Worm (Caenorhabditis elegans) whole organism, L1 larva: ENCODE measurements around the gene T03D3.5.

Experiments used
- aha-1 ChIP-seq: fragments of 150-350 bp; optimal IDR thresholded peaks from 2 replicates; lab custom pipeline; 2014; ENCODE audit warnings: missing biosample characterization, missing genetic modification characterization
- aly-2 ChIP-seq: fragments of 150-350 bp; optimal IDR thresholded peaks from 2 replicates; lab custom pipeline; 2014; ENCODE audit warnings: missing biosample characterization, missing genetic modification characterization
- ama-1 ChIP-seq: fragments of 150-350 bp; optimal IDR thresholded peaks from 2 replicates; lab custom pipeline; 2014
- blmp-1 ChIP-seq: fragments of 150-350 bp; optimal IDR thresholded peaks from 2 replicates; lab custom pipeline; 2014; ENCODE audit warnings: missing biosample characterization, missing genetic modification characterization
- ceh-90 ChIP-seq: sonication (generic microtip); optimal IDR thresholded peaks from 2 replicates; lab custom pipeline; 2016; ENCODE audit warnings: missing genetic modification characterization, missing compliant biosample characterization
- dpl-1 ChIP-seq, 3 experiments: fragments of 150-350 bp in 2 of 3; sonication (generic microtip) in 1 of 3; optimal IDR thresholded peaks; 2 replicates each; lab custom pipeline; 2014 to 2017; ENCODE audit warnings: missing biosample characterization in 3 of 3, missing genetic modification characterization in 3 of 3, missing genetic modification reagents in 3 of 3
- dsc-1 ChIP-seq: sonication (generic microtip); optimal IDR thresholded peaks from 2 replicates; lab custom pipeline; 2016; ENCODE audit warnings: mild to moderate bottlenecking, missing genetic modification characterization, missing compliant biosample characterization
- efl-1 ChIP-seq, 4 experiments: fragments of 150-350 bp; optimal IDR thresholded peaks in 3 of 4; peaks in 1 of 4; 1 replicate in 1 of 4; 2 replicates in 3 of 4; lab custom pipeline; 2014; ENCODE audit warnings: missing biosample characterization in 2 of 4, missing genetic modification characterization in 2 of 4, missing genetic modification reagents in 2 of 4
- egl-27 ChIP-seq, 2 experiments: fragments of 150-350 bp in 1 of 2; sonication (generic microtip); optimal IDR thresholded peaks; 3 replicates each; lab custom pipeline; 2017 to 2018; ENCODE audit warnings: missing biosample characterization in 2 of 2, missing genetic modification characterization in 2 of 2, missing genetic modification reagents in 2 of 2
- elt-2 ChIP-seq: sonication (generic microtip); optimal IDR thresholded peaks from 2 replicates; lab custom pipeline; 2016; ENCODE audit warnings: missing genetic modification characterization, mild to moderate bottlenecking, inconsistent platforms, missing compliant biosample characterization, missing genetic modification reagents
- hlh-4 ChIP-seq: sonication (generic microtip); optimal IDR thresholded peaks from 2 replicates; lab custom pipeline; 2016; ENCODE audit warnings: mild to moderate bottlenecking, missing genetic modification characterization, missing compliant biosample characterization
- lin-13 ChIP-seq: fragments of 150-350 bp; optimal IDR thresholded peaks from 2 replicates; lab custom pipeline; 2014; ENCODE audit warnings: missing biosample characterization, missing genetic modification reagents, missing genetic modification characterization
- lin-14 ChIP-seq: fragments of 200-800 bp; sonication (Bioruptor generic); optimal IDR thresholded peaks from 2 replicates; lab custom pipeline; 2018; ENCODE audit warnings: mild to moderate bottlenecking, missing genetic modification characterization, moderate library complexity, missing compliant biosample characterization
- lsy-2 ChIP-seq, 2 experiments: fragments of 150-350 bp; optimal IDR thresholded peaks; 2 replicates each; lab custom pipeline; 2014; ENCODE audit warnings: missing biosample characterization in 2 of 2, missing genetic modification characterization in 2 of 2
- mab-9 ChIP-seq: fragments of 200-800 bp; sonication (Bioruptor generic); IDR thresholded peaks from 2 replicates; pipeline ENCODE4 v1.3.6; 2022; ENCODE audit warnings: missing genetic modification reagents, missing genetic modification characterization, missing compliant biosample characterization
- mep-1 ChIP-seq: fragments of 150-350 bp; optimal IDR thresholded peaks from 2 replicates; lab custom pipeline; 2014; ENCODE audit warnings: missing biosample characterization, missing genetic modification characterization
- nhr-12 ChIP-seq: sonication (generic microtip); optimal IDR thresholded peaks from 2 replicates; lab custom pipeline; 2017; ENCODE audit warnings: missing biosample characterization, missing genetic modification characterization
- nhr-237 ChIP-seq: fragments of 150-350 bp; optimal IDR thresholded peaks from 2 replicates; lab custom pipeline; 2014; ENCODE audit warnings: missing biosample characterization, missing genetic modification characterization
- nhr-71 ChIP-seq: sonication (generic microtip); optimal IDR thresholded peaks from 2 replicates; lab custom pipeline; 2016; ENCODE audit warnings: mild to moderate bottlenecking, missing genetic modification characterization, moderate library complexity, missing compliant biosample characterization
- nhr-77 ChIP-seq: fragments of 150-350 bp; optimal IDR thresholded peaks from 2 replicates; lab custom pipeline; 2014; ENCODE audit warnings: missing biosample characterization, missing genetic modification characterization
- nhr-84 ChIP-seq: sonication (generic microtip); optimal IDR thresholded peaks from 2 replicates; lab custom pipeline; 2017; ENCODE audit warnings: missing biosample characterization, missing genetic modification characterization
- rnt-1 ChIP-seq: sonication (generic microtip); optimal IDR thresholded peaks from 2 replicates; lab custom pipeline; 2016; ENCODE audit warnings: mild to moderate bottlenecking, missing genetic modification characterization, moderate library complexity, missing compliant biosample characterization
- sox-4 ChIP-seq: sonication (generic microtip); optimal IDR thresholded peaks from 2 replicates; lab custom pipeline; 2016; ENCODE audit warnings: missing genetic modification characterization, missing compliant biosample characterization
- swsn-7 ChIP-seq: sonication (generic microtip); optimal IDR thresholded peaks from 2 replicates; lab custom pipeline; 2016; ENCODE audit warnings: missing genetic modification characterization, missing compliant biosample characterization
- tbx-2 ChIP-seq: sonication (generic microtip); optimal IDR thresholded peaks from 2 replicates; lab custom pipeline; 2016; ENCODE audit warnings: missing genetic modification characterization, missing compliant biosample characterization
- tlp-1 ChIP-seq: fragments of 150-350 bp; optimal IDR thresholded peaks from 2 replicates; lab custom pipeline; 2014; ENCODE audit warnings: missing biosample characterization, missing genetic modification characterization
- unc-130 ChIP-seq: fragments of 150-350 bp; optimal IDR thresholded peaks from 2 replicates; lab custom pipeline; 2017; ENCODE audit warnings: missing biosample characterization, missing genetic modification characterization, inconsistent platforms
- unc-30 ChIP-seq: sonication (generic microtip); optimal IDR thresholded peaks from 2 replicates; lab custom pipeline; 2017; ENCODE audit warnings: missing biosample characterization, missing genetic modification characterization
- xbp-1 ChIP-seq: sonication (generic microtip); optimal IDR thresholded peaks from 2 replicates; lab custom pipeline; 2016; ENCODE audit warnings: missing genetic modification characterization, missing compliant biosample characterization
- ztf-4 ChIP-seq: fragments of 150-350 bp; optimal IDR thresholded peaks from 2 replicates; lab custom pipeline; 2014; ENCODE audit warnings: missing biosample characterization, missing genetic modification characterization

The T03D3.5 gene

DNA sequence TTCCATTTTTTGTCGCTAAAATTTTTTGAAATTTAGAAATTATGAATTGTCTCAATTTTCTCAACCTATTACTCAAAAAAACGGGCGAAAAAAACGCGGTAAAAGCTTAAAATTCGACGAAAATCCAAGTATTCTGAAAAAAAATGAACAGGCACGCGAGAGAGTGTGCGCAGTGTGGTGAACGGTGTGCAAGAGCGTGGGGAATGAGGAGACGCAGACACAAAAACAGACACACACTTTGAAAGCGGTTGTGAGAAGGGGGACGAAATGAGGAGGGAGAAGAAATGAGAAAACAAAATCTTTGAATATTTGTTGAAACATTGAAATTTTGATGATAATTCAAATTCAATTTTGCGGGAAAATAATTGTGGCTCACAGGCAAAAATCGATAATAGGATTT, at the start of gene T03D3.5:
TSS of gene T03D3.5 (minus strand) at position 21 of the 400 bp plus-strand sequence.
- no peak for TF ChIP-seq aha-1 (tag; lab: Kevin White, UChicago)
- no peak for TF ChIP-seq blmp-1 (tag; lab: Kevin White, UChicago)
- TF ChIP-seq aly-2 (tag; lab: Kevin White, UChicago) = no peak
- no peak for TF ChIP-seq rnt-1 (tag; lab: Kevin White, UChicago)
- no peak for TF ChIP-seq nhr-237 (tag; lab: Kevin White, UChicago)
- TF ChIP-seq dpl-1 (GFP tag; optimal IDR thresholded peaks at IDR 0.05; lab: Kevin White, UChicago) = peak in 2 of 3 experiments; percentile 19 to 20
- peak; percentile 61 to 65 for TF ChIP-seq efl-1 (optimal IDR thresholded peaks at IDR 0.05; lab: Kevin White, UChicago)
- peak in 1 of 2 experiments; percentile 92 for TF ChIP-seq efl-1 (GFP tag; optimal IDR thresholded peaks at IDR 0.05 in 1 of 2; lab: Kevin White, UChicago)

DNA sequence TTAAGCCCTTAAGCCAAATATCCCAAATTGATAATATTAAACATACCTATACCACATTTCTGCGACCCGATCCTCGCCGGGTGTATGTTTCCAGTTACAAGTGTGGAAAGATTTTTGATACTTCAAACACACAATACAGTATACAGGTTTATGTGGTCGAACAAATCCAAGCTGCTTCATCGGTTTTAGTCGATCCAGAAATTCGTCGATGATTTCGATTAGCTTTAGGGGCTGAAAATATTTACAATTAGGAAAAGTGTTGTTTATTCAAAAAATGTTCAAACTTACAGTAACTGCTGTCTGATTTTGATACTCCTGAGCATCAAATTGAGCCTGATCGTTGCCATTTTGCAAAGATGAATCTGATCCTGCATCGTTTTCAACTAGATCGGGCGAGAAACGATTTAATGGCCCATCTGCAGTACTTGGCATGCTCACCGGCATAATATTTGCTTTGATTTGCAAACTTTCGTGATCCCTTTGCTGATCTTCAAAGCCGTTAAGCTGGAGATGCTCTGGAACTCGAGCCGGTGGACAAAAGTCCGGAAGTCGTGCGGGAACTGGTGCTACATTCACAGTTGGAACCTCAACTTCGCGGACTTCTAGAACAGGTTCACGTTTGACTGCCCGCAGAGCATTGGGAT, 49.7 kb upstream of the T03D3.5 start:
- no peak for TF ChIP-seq nhr-84 (tag; lab: Kevin White, UChicago)
- TF ChIP-seq efl-1 (optimal IDR thresholded peaks at IDR 0.05; lab: Kevin White, UChicago) = no peak
- peak in 1 of 2 experiments; percentile 15 for TF ChIP-seq efl-1 (GFP tag; optimal IDR thresholded peaks at IDR 0.05 in 1 of 2; lab: Kevin White, UChicago)

DNA sequence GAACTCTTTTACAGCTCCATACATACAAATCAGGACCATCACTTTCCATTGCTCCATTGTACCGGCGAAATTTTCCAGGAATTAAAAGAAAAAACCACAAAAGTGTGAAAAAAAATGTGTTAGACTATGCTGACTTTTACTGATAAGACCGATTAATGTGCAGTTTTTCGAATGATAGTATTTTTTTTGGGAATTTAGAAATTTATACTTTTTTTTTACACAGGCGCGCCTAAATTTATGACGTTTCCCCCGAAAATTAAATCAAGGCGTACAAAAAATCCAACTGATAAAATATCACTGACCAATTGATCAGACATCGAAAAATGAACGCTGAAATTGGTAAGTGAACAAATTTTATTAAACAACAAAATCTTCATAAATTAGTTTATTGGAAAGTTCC, 48.8 kb upstream of the T03D3.5 start, which contains the start of gene folt-2:
TSS of gene folt-2 (minus strand) at position 179 of the 400 bp plus-strand sequence.
- no peak for TF ChIP-seq dsc-1 (tag; lab: Kevin White, UChicago)
- no peak for TF ChIP-seq rnt-1 (tag; lab: Kevin White, UChicago)
- TF ChIP-seq lin-14 (GFP tag; lab: Kevin White, UChicago) = no peak
- no peak for TF ChIP-seq xbp-1
- TF ChIP-seq swsn-7 = no peak
- TF ChIP-seq nhr-71 (tag; lab: Kevin White, UChicago) = peak; percentile 10
- no peak for TF ChIP-seq hlh-4 (tag; lab: Kevin White, UChicago)
- no peak for TF ChIP-seq nhr-12 (tag; lab: Kevin White, UChicago)
- no peak for TF ChIP-seq ama-1 (lab: Kevin White, UChicago)
- TF ChIP-seq lsy-2 (tag; optimal IDR thresholded peaks at IDR 0.05; lab: Kevin White, UChicago) = no peak
- no peak for TF ChIP-seq unc-30 (tag; lab: Kevin White, UChicago)
- no peak for TF ChIP-seq efl-1 (optimal IDR thresholded peaks at IDR 0.05; lab: Kevin White, UChicago)
- TF ChIP-seq efl-1 (GFP tag; optimal IDR thresholded peaks at IDR 0.05 in 1 of 2; lab: Kevin White, UChicago) = peak in 1 of 2 experiments; percentile 22
- no peak for TF ChIP-seq mab-9 (GFP tag; lab: Robert Waterston, UW)
- TF ChIP-seq tbx-2 = no peak
- TF ChIP-seq elt-2 (tag; lab: Kevin White, UChicago) = peak; percentile 50
- no peak for TF ChIP-seq aha-1 (tag; lab: Kevin White, UChicago)
- TF ChIP-seq nhr-77 (tag; lab: Kevin White, UChicago) = no peak
- TF ChIP-seq ztf-4 (tag; lab: Kevin White, UChicago) = no peak

DNA sequence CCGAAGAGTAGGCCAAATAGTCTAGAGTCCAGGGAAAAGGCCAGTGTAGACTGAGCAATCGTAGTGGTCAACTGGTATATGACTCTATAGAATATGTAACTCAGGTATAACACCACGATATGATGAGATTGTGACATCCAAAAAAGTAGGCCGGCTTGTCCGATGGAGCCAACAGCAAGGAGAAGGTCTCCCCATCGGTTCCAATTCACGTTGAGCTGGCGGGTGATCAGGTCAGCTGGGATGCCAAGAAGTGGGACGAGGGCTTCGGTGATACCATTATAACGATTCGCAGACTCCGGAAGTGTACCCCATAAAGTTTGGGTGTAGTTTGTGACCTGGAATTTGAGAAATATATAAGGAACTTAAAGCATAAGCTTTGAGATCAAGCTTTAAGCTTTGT, 46.3 kb upstream of the T03D3.5 start:
- TF ChIP-seq tlp-1 (tag; lab: Kevin White, UChicago) = no peak
- no peak for TF ChIP-seq unc-130 (tag; lab: Kevin White, UChicago)

- TF ChIP-seq lin-13 = no peak
- no peak for TF ChIP-seq unc-130 (tag; lab: Kevin White, UChicago)
- TF ChIP-seq dsc-1 (tag; lab: Kevin White, UChicago) = no peak
- TF ChIP-seq, all 84 proteins: peak for 0
Measured at ce11 chrV:2871754-2872504, 45.3 kb upstream of the T03D3.5 start.

DNA sequence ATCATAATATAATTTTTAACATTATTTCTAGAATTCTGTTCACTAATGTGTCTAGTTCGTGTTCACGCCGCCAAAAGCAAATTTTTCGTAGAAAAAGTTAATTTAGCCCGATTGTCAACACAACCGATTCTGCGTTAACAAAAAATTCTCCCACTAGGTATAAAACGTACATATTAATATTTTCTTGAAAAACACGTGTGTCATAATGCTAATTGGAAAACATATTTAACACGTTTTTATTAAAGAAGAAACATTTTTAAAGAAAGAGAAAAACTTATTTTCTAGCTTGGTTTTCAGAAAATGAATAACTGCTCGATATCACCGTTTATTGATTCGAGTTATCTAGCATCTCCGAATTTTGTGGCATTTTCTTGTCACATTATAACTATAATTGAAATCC, 43.5 kb upstream of the T03D3.5 start, which contains the start of gene srh-243:
TSS of gene srh-243 (plus strand) at position 301 of the 400 bp plus-strand sequence.
- TF ChIP-seq mep-1 (no peak), ceh-90 (tag; lab: Kevin White, UChicago) (no peak), sox-4 (tag; lab: Kevin White, UChicago) (no peak), egl-27 (tag; optimal IDR thresholded peaks at IDR 0.05; lab: Kevin White, UChicago) (no peak)
